Worm (Caenorhabditis elegans) whole organism, L3 larva: ENCODE measurements around the gene Y73B6BL.22.

Source experiments
- aly-2 ChIP-seq: fragments of 150-350 bp; optimal IDR thresholded peaks from 2 replicates; lab custom pipeline; 2014; ENCODE audit warnings: missing biosample characterization, missing genetic modification characterization
- daf-12 ChIP-seq: fragments of 150-350 bp; optimal IDR thresholded peaks from 2 replicates; lab custom pipeline; 2014; ENCODE audit warnings: missing biosample characterization, missing genetic modification reagents, missing genetic modification characterization
- nhr-237 ChIP-seq: fragments of 150-350 bp; optimal IDR thresholded peaks from 2 replicates; lab custom pipeline; 2014; ENCODE audit warnings: missing biosample characterization, missing genetic modification characterization
- sea-2 ChIP-seq: fragments of 150-350 bp; sonication (generic microtip); optimal IDR thresholded peaks from 4 replicates; lab custom pipeline; 2014; ENCODE audit warnings: missing biosample characterization, missing genetic modification reagents, missing genetic modification characterization
- snpc-4 ChIP-seq: fragments of 150-350 bp; optimal IDR thresholded peaks from 2 replicates; lab custom pipeline; 2014; ENCODE audit warnings: missing biosample characterization, missing genetic modification characterization

DNA sequence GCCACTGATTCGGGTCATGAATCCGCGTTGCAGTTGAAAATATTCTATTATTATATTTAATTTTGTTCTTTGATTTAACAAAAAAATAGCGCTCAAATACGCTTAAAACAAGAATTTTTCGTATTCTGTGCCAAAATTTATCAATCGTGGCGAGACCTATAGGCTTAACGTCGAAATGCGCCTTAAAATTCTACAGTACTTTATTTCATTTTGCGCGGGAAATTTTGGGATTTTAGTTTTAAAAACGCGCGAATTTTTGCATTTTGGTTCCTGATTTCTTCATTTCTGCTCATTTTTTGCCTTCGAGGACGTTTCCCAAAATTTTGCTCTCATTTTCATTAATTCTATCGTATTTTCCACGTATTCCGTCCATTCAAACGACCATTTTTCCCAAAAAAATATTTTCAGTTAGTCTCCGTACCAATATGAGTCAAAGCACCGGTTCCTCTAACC, 4.8 kb upstream of the Y73B6BL.22 start, which contains the start of gene puf-11:
- TF ChIP-seq snpc-4 (tag; lab: Kevin White, UChicago) (no peak), nhr-237 (no peak), daf-12 (tag; lab: Kevin White, UChicago) (no peak), sea-2 (GFP tag; lab: Kevin White, UChicago) (no peak), aly-2 (tag; lab: Kevin White, UChicago) (no peak)
